Worm (Caenorhabditis elegans): Measurements from ENCODE around the gene djr-1.2.

ce11 chrV:4094740-4095139 is 39.8 kb upstream of the djr-1.2 start, which contains the start of gene nhr-181:
- TF ChIP-seq hlh-8 (tag; optimal IDR thresholded peaks at IDR 0.05), result no peak
- TF ChIP-seq ceh-9 (tag; optimal IDR thresholded peaks at IDR 0.05), result no peak
- TF ChIP-seq fkh-10 (GFP tag; optimal IDR thresholded peaks at IDR 0.05), result no peak
- no peak for TF ChIP-seq ets-4 (tag; optimal IDR thresholded peaks at IDR 0.05)
- TF ChIP-seq ceh-48 (tag; optimal IDR thresholded peaks at IDR 0.05), result no peak
- TF ChIP-seq dve-1 (tag; optimal IDR thresholded peaks at IDR 0.05), result no peak
- TF ChIP-seq pqm-1 (tag; optimal IDR thresholded peaks at IDR 0.05), result no peak
- TF ChIP-seq ama-1 (optimal IDR thresholded peaks at IDR 0.05), result no peak
- TF ChIP-seq ceh-19 (GFP tag; optimal IDR thresholded peaks at IDR 0.05), result no peak
- no peak for TF ChIP-seq ceh-31 (tag; optimal IDR thresholded peaks at IDR 0.05)
- TF ChIP-seq pros-1 (tag; optimal IDR thresholded peaks at IDR 0.05), result no peak

Measured in whole organism, late embryonic.